Worm (Caenorhabditis elegans) whole organism, early embryonic: ENCODE results near the gene scrm-7.

Experiments
- B0310.2 ChIP-seq: sonication (generic microtip); optimal IDR thresholded peaks from 2 replicates; lab custom pipeline; 2016; ENCODE audit warnings: mild to moderate bottlenecking, missing genetic modification characterization, missing compliant biosample characterization
- F13C5.2 ChIP-seq: sonication (generic microtip); optimal IDR thresholded peaks from 2 replicates; lab custom pipeline; 2017; ENCODE audit warnings: mild to moderate bottlenecking, missing genetic modification characterization, inconsistent platforms, missing compliant biosample characterization
- ama-1 ChIP-seq: fragments of 150-350 bp; optimal IDR thresholded peaks from 2 replicates; lab custom pipeline; 2014
- ceh-13 ChIP-seq: fragments of 200-800 bp; sonication (Bioruptor generic); optimal IDR thresholded peaks from 2 replicates; lab custom pipeline; 2018; ENCODE audit warnings: mild to moderate bottlenecking, missing genetic modification characterization, missing compliant biosample characterization
- flt-1 ChIP-seq: fragments of 200-800 bp; sonication (Bioruptor generic); IDR thresholded peaks from 2 replicates; pipeline ENCODE4 v1.3.6; 2022; ENCODE audit warnings: missing genetic modification characterization, missing compliant biosample characterization
- sea-1 ChIP-seq: fragments of 200-800 bp; sonication (Bioruptor generic); conservative IDR thresholded peaks from 2 replicates; pipeline ENCODE4 v1.3.6; 2022; ENCODE audit warnings: missing genetic modification characterization, missing compliant biosample characterization
- tbx-37 ChIP-seq: fragments of 200-800 bp; sonication (Bioruptor generic); conservative IDR thresholded peaks from 2 replicates; pipeline ENCODE4 v1.3.6; 2022; ENCODE audit warnings: missing genetic modification reagents, missing genetic modification characterization, missing compliant biosample characterization
- tra-4 ChIP-seq: sonication (generic microtip); optimal IDR thresholded peaks from 2 replicates; lab custom pipeline; 2017; ENCODE audit warnings: missing genetic modification characterization, missing compliant biosample characterization

DNA sequence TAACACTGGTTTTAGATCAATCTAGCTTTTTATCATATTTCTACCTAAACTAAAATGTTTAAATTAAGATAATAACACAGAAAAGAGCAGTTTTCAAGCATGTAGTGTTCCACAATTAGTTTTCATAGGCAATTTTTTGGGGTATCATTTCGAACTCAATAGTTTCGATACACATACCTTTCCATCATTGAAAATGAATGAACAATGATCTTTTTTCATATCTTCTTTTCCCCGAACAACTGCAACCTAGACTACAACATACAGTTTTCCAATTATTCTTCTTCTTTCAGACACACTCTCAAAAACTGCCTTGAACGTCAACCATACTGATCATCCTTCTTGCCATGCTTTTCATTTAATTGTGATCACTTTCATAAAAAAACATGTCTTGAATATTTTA is 44.6 kb upstream of the scrm-7 start, which contains the start of gene W06A7.4:
- no peak for TF ChIP-seq ama-1 (lab: Kevin White, UChicago)
- no peak for TF ChIP-seq sea-1 (GFP tag; lab: Robert Waterston, UW)
- TF ChIP-seq flt-1 (GFP tag; lab: Robert Waterston, UW), result no peak
- no peak for TF ChIP-seq F13C5.2 (tag; lab: Kevin White, UChicago)
- no peak for TF ChIP-seq tbx-37 (GFP tag; lab: Robert Waterston, UW)
- no peak for TF ChIP-seq tra-4 (tag; lab: Kevin White, UChicago)
- TF ChIP-seq B0310.2 (tag; lab: Kevin White, UChicago), result no peak
- TF ChIP-seq ceh-13 (GFP tag; lab: Kevin White, UChicago), result no peak
